Worm (Caenorhabditis elegans) whole organism, mixed stage, embryonic: Measurements from ENCODE around the gene srbc-84.

ENCODE experiments used
- M03D4.4 ChIP-seq: sonication (generic microtip); optimal IDR thresholded peaks from 2 replicates; lab custom pipeline; 2017; ENCODE audit warnings: mild to moderate bottlenecking, missing genetic modification characterization, missing compliant biosample characterization
- bed-3 ChIP-seq: fragments of 200-800 bp; sonication (Bioruptor generic); optimal IDR thresholded peaks from 3 replicates; lab custom pipeline; 2018; ENCODE audit warnings: mild to moderate bottlenecking, missing genetic modification characterization, moderate library complexity, missing compliant biosample characterization
- blmp-1 ChIP-seq: fragments of 150-350 bp; optimal IDR thresholded peaks from 2 replicates; lab custom pipeline; 2014; ENCODE audit warnings: missing biosample characterization, missing genetic modification characterization
- ceh-39 ChIP-seq: fragments of 150-350 bp; optimal IDR thresholded peaks from 2 replicates; lab custom pipeline; 2014; ENCODE audit warnings: missing biosample characterization, missing genetic modification characterization
- ceh-43 ChIP-seq: fragments of 200-800 bp; sonication (Bioruptor generic); optimal IDR thresholded peaks from 2 replicates; lab custom pipeline; 2018; ENCODE audit warnings: mild to moderate bottlenecking, missing genetic modification characterization, moderate library complexity, missing compliant biosample characterization
- ceh-83 ChIP-seq: fragments of 200-800 bp; sonication (Bioruptor generic); optimal IDR thresholded peaks from 2 replicates; lab custom pipeline; 2018; ENCODE audit warnings: mild to moderate bottlenecking, missing genetic modification characterization, missing compliant biosample characterization
- ces-1 ChIP-seq: fragments of 150-350 bp; optimal IDR thresholded peaks from 2 replicates; lab custom pipeline; 2014; ENCODE audit warnings: missing biosample characterization, missing genetic modification reagents, missing genetic modification characterization
- cnd-1 ChIP-seq: fragments of 200-800 bp; sonication (Bioruptor generic); optimal IDR thresholded peaks from 2 replicates; lab custom pipeline; 2018; ENCODE audit warnings: mild to moderate bottlenecking, missing genetic modification characterization, missing compliant biosample characterization
- drap-1 ChIP-seq: fragments of 200-800 bp; sonication (Bioruptor generic); optimal IDR thresholded peaks from 3 replicates; lab custom pipeline; 2018; ENCODE audit warnings: mild to moderate bottlenecking, missing genetic modification characterization, missing compliant biosample characterization
- elt-1 ChIP-seq: sonication (generic microtip); optimal IDR thresholded peaks from 2 replicates; lab custom pipeline; 2017; ENCODE audit warnings: missing genetic modification characterization, mild to moderate bottlenecking, missing compliant biosample characterization, antibody characterized with exemption, moderate library complexity, borderline replicate concordance; ENCODE audit not compliant: insufficient read depth
- elt-3 ChIP-seq: fragments of 150-350 bp; optimal IDR thresholded peaks from 2 replicates; lab custom pipeline; 2014; ENCODE audit warnings: missing biosample characterization, missing genetic modification characterization
- flh-1 ChIP-seq: fragments of 200-800 bp; sonication (Bioruptor generic); optimal IDR thresholded peaks from 2 replicates; lab custom pipeline; 2018; ENCODE audit warnings: mild to moderate bottlenecking, missing genetic modification characterization, moderate library complexity, missing compliant biosample characterization
- ham-2 ChIP-seq: fragments of 200-800 bp; sonication (Bioruptor generic); optimal IDR thresholded peaks from 2 replicates; lab custom pipeline; 2018; ENCODE audit warnings: mild to moderate bottlenecking, missing genetic modification characterization, missing compliant biosample characterization
- hlh-1 ChIP-seq: fragments of 150-350 bp; optimal IDR thresholded peaks from 2 replicates; lab custom pipeline; 2014; ENCODE audit warnings: missing biosample characterization, missing genetic modification reagents, missing genetic modification characterization
- lin-32 ChIP-seq: fragments of 200-800 bp; sonication (Bioruptor generic); optimal IDR thresholded peaks from 2 replicates; lab custom pipeline; 2018; ENCODE audit warnings: mild to moderate bottlenecking, missing genetic modification characterization, missing compliant biosample characterization
- lsy-2 ChIP-seq: fragments of 150-350 bp; optimal IDR thresholded peaks from 2 replicates; lab custom pipeline; 2014; ENCODE audit warnings: missing biosample characterization, missing genetic modification characterization
- mab-5 ChIP-seq: fragments of 150-350 bp; optimal IDR thresholded peaks from 2 replicates; lab custom pipeline; 2014; ENCODE audit warnings: missing biosample characterization, missing genetic modification characterization
- mls-2 ChIP-seq: sonication (generic microtip); optimal IDR thresholded peaks from 2 replicates; lab custom pipeline; 2016; ENCODE audit warnings: mild to moderate bottlenecking, missing genetic modification characterization, moderate library complexity, missing compliant biosample characterization
- nhr-12 ChIP-seq: fragments of 150-350 bp; optimal IDR thresholded peaks from 2 replicates; lab custom pipeline; 2014; ENCODE audit warnings: missing biosample characterization, missing genetic modification characterization
- nhr-2 ChIP-seq: fragments of 150-350 bp; optimal IDR thresholded peaks from 2 replicates; lab custom pipeline; 2014; ENCODE audit warnings: missing biosample characterization, missing genetic modification characterization
- nhr-237 ChIP-seq: fragments of 150-350 bp; optimal IDR thresholded peaks from 2 replicates; lab custom pipeline; 2014; ENCODE audit warnings: missing biosample characterization, missing genetic modification characterization
- nhr-28 ChIP-seq: fragments of 150-350 bp; optimal IDR thresholded peaks from 2 replicates; lab custom pipeline; 2014; ENCODE audit warnings: missing biosample characterization, missing genetic modification characterization
- nhr-76 ChIP-seq: sonication (generic microtip); optimal IDR thresholded peaks from 2 replicates; lab custom pipeline; 2017; ENCODE audit warnings: missing biosample characterization, missing genetic modification characterization
- pha-4 ChIP-seq: fragments of 150-350 bp; optimal IDR thresholded peaks from 2 replicates; lab custom pipeline; 2018; ENCODE audit warnings: missing biosample characterization, missing genetic modification reagents, missing genetic modification characterization
- sem-2 ChIP-seq: fragments of 200-800 bp; sonication (Bioruptor generic); optimal IDR thresholded peaks from 2 replicates; lab custom pipeline; 2018; ENCODE audit warnings: mild to moderate bottlenecking, missing genetic modification characterization, missing compliant biosample characterization
- snpc-4 ChIP-seq: fragments of 150-350 bp; optimal IDR thresholded peaks from 2 replicates; lab custom pipeline; 2014; ENCODE audit warnings: missing biosample characterization, missing genetic modification characterization
- sptf-1 ChIP-seq: sonication (generic microtip); optimal IDR thresholded peaks from 2 replicates; lab custom pipeline; 2017; ENCODE audit warnings: mild to moderate bottlenecking, missing genetic modification characterization, moderate library complexity, missing compliant biosample characterization
- tbx-8 ChIP-seq: fragments of 200-800 bp; sonication (Bioruptor generic); optimal IDR thresholded peaks from 2 replicates; lab custom pipeline; 2018; ENCODE audit warnings: mild to moderate bottlenecking, missing genetic modification characterization, moderate library complexity, missing compliant biosample characterization
- unc-120 ChIP-seq: sonication (generic microtip); optimal IDR thresholded peaks from 2 replicates; lab custom pipeline; 2017; ENCODE audit warnings: missing genetic modification characterization, missing compliant biosample characterization; ENCODE audit not compliant: poor library complexity, severe bottlenecking
- unc-39 ChIP-seq: fragments of 150-350 bp; optimal IDR thresholded peaks from 2 replicates; lab custom pipeline; 2014; ENCODE audit warnings: missing biosample characterization, missing genetic modification characterization
- unc-62 ChIP-seq: fragments of 150-350 bp; optimal IDR thresholded peaks from 2 replicates; lab custom pipeline; 2014; ENCODE audit warnings: missing biosample characterization, missing genetic modification reagents, missing genetic modification characterization

Gene srbc-84

ce11 chrV:16285794-16286193 is 13.0 kb upstream of the srbc-84 start, which contains the start of gene F28G4.4:
Gene F28G4.4 (minus strand): TSS chrV:16285894.
- TF ChIP-seq sem-2 (GFP tag; lab: Kevin White, UChicago) (no peak), ces-1 (GFP tag; lab: Kevin White, UChicago) (no peak), lsy-2 (no peak), unc-120 (tag; lab: Kevin White, UChicago) (no peak), blmp-1 (tag; lab: Kevin White, UChicago) (no peak), nhr-2 (tag; lab: Kevin White, UChicago) (no peak), unc-62 (GFP tag; lab: Kevin White, UChicago) (no peak), elt-1 (tag; lab: Kevin White, UChicago) (no peak)

DNA sequence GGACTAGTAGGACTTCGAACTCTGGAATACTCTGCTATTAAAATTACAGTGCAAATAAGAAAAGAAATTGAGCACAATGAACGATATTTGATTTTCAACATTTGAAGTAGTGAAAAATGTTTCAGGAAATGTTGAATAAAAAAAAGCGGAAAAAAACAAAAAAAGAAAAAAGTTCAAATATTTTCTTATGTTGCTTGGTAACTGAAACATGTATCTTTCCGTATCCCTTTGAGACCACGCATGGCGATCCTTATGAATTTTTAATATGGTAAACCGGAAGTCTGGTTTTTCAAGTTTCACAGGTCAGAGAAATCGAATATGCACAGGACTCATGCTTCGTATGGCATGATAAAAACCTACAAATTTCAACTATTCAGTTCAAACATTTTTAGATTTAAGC is 11.2 kb upstream of the srbc-84 start, which contains the start of gene F28G4.3:
Gene F28G4.3 (minus strand): TSS at position 101 of the 400 bp plus-strand sequence.
- TF ChIP-seq nhr-28, result no peak
- no peak for TF ChIP-seq mls-2 (tag; lab: Kevin White, UChicago)
- TF ChIP-seq lsy-2, result no peak
- no peak for TF ChIP-seq ceh-83 (GFP tag; lab: Kevin White, UChicago)
- no peak for TF ChIP-seq bed-3
- no peak for TF ChIP-seq sptf-1 (tag; lab: Kevin White, UChicago)
- TF ChIP-seq tbx-8 (GFP tag; lab: Kevin White, UChicago), result no peak
- TF ChIP-seq lin-32 (GFP tag; lab: Kevin White, UChicago), result no peak
- TF ChIP-seq, all 35 proteins: peak for 0

DNA sequence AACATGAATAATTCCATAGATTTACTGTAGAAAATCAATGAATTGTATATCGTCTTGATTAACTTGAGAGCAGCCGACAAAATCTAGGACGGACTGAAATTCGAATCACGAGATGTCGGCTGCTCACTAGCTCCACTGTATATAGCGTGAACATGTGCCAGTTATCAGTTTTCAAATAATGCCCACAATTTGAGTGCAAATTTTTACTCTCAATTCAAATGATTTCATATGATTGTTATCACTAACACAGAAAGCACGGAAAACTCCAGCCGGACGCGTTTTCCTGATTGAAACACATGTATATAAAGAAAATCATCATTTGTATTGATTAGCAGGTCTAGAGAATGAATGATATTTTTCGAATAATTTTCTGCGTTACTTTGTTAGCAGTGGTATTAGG is 6.4 kb upstream of the srbc-84 start, which contains the start of gene oac-5:
Gene oac-5 (plus strand): TSS at position 301 of the 400 bp plus-strand sequence.
- TF ChIP-seq ceh-43 (GFP tag; lab: Kevin White, UChicago) (no peak), bed-3 (no peak), elt-3 (no peak), ceh-39 (no peak), nhr-2 (tag; lab: Kevin White, UChicago) (no peak)

- TF ChIP-seq mab-5 (no peak), nhr-12 (tag; lab: Kevin White, UChicago) (no peak), ham-2 (no peak), cnd-1 (tag; lab: Kevin White, UChicago) (no peak), snpc-4 (tag; lab: Kevin White, UChicago) (no peak), tbx-8 (GFP tag; lab: Kevin White, UChicago) (no peak), pha-4 (no peak), blmp-1 (tag; lab: Kevin White, UChicago) (no peak), nhr-237 (tag; lab: Kevin White, UChicago) (no peak), ceh-83 (GFP tag; lab: Kevin White, UChicago) (no peak), unc-62 (GFP tag; lab: Kevin White, UChicago) (no peak), ces-1 (GFP tag; lab: Kevin White, UChicago) (no peak), ceh-43 (GFP tag; lab: Kevin White, UChicago) (no peak), bed-3 (no peak), sem-2 (GFP tag; lab: Kevin White, UChicago) (no peak), nhr-76 (no peak), unc-39 (tag; lab: Kevin White, UChicago) (no peak), lin-32 (GFP tag; lab: Kevin White, UChicago) (no peak), flh-1 (GFP tag; lab: Kevin White, UChicago) (no peak), drap-1 (no peak)
Measured at ce11 chrV:16297070-16297469, 1.7 kb upstream of the srbc-84 start, which contains the start of gene srbc-83. Gene srbc-83 (plus strand): TSS chrV:16297370.

ce11 chrV:16299834-16300233 is 1.1 kb downstream of the srbc-84 start:
- TF ChIP-seq ces-1 (GFP tag; lab: Kevin White, UChicago), result no peak
- no peak for TF ChIP-seq M03D4.4 (tag; lab: Kevin White, UChicago)
- TF ChIP-seq, all 35 proteins: peak for 0

ce11 chrV:16300276-16300675 is 1.5 kb downstream of the srbc-84 start, which contains the start of gene srbc-82:
Gene srbc-82 (plus strand): TSS chrV:16300576.
- TF ChIP-seq hlh-1 (tag; lab: Kevin White, UChicago), result no peak
- TF ChIP-seq snpc-4 (tag; lab: Kevin White, UChicago), result no peak
- no peak for TF ChIP-seq mab-5
- TF ChIP-seq ham-2, result no peak
